Worm (Caenorhabditis elegans) whole organism, early embryonic: Measurements from ENCODE around the gene fard-1.

ENCODE experiments used
- B0310.2 ChIP-seq: sonication (generic microtip); optimal IDR thresholded peaks from 2 replicates; lab custom pipeline; 2016; ENCODE audit warnings: mild to moderate bottlenecking, missing genetic modification characterization, missing compliant biosample characterization
- F13C5.2 ChIP-seq: sonication (generic microtip); optimal IDR thresholded peaks from 2 replicates; lab custom pipeline; 2017; ENCODE audit warnings: mild to moderate bottlenecking, missing genetic modification characterization, inconsistent platforms, missing compliant biosample characterization
- aly-1 ChIP-seq: sonication (generic microtip); optimal IDR thresholded peaks from 2 replicates; lab custom pipeline; 2016; ENCODE audit warnings: missing genetic modification characterization, missing compliant biosample characterization
- ama-1 ChIP-seq: fragments of 150-350 bp; optimal IDR thresholded peaks from 2 replicates; lab custom pipeline; 2014
- ceh-13 ChIP-seq: fragments of 200-800 bp; sonication (Bioruptor generic); optimal IDR thresholded peaks from 2 replicates; lab custom pipeline; 2018; ENCODE audit warnings: mild to moderate bottlenecking, missing genetic modification characterization, missing compliant biosample characterization
- ceh-36 ChIP-seq: sonication (generic microtip); optimal IDR thresholded peaks from 2 replicates; lab custom pipeline; 2016; ENCODE audit warnings: missing genetic modification characterization, inconsistent platforms, missing compliant biosample characterization
- ets-7 ChIP-seq: sonication (generic microtip); optimal IDR thresholded peaks from 2 replicates; lab custom pipeline; 2016; ENCODE audit warnings: missing genotype, missing genetic modification characterization, missing compliant biosample characterization
- flt-1 ChIP-seq: fragments of 200-800 bp; sonication (Bioruptor generic); IDR thresholded peaks from 2 replicates; pipeline ENCODE4 v1.3.6; 2022; ENCODE audit warnings: missing genetic modification characterization, missing compliant biosample characterization
- hmbx-1 ChIP-seq: sonication (generic microtip); optimal IDR thresholded peaks from 2 replicates; lab custom pipeline; 2016; ENCODE audit warnings: mild to moderate bottlenecking, missing genetic modification characterization, missing compliant biosample characterization
- hmg-4 ChIP-seq: fragments of 200-800 bp; sonication (Bioruptor generic); optimal IDR thresholded peaks from 2 replicates; lab custom pipeline; 2018; ENCODE audit warnings: mild to moderate bottlenecking, missing genetic modification characterization, missing compliant biosample characterization
- hnd-1 ChIP-seq: sonication (generic microtip); optimal IDR thresholded peaks from 2 replicates; lab custom pipeline; 2016; ENCODE audit warnings: missing genetic modification characterization, missing compliant biosample characterization
- pes-1 ChIP-seq: fragments of 200-800 bp; sonication (Bioruptor generic); IDR thresholded peaks from 2 replicates; pipeline ENCODE4 v1.3.6; 2022; ENCODE audit warnings: missing genetic modification reagents, missing genetic modification characterization, missing compliant biosample characterization
- scrt-1 ChIP-seq: fragments of 200-800 bp; sonication (Bioruptor generic); IDR thresholded peaks from 2 replicates; pipeline ENCODE4 v1.3.6; 2022; ENCODE audit warnings: missing genetic modification characterization, missing compliant biosample characterization
- sea-1 ChIP-seq: fragments of 200-800 bp; sonication (Bioruptor generic); conservative IDR thresholded peaks from 2 replicates; pipeline ENCODE4 v1.3.6; 2022; ENCODE audit warnings: missing genetic modification characterization, missing compliant biosample characterization
- tbx-11 ChIP-seq: fragments of 200-800 bp; sonication (Bioruptor generic); IDR thresholded peaks from 2 replicates; pipeline ENCODE4 v1.3.6; 2022; ENCODE audit warnings: missing genetic modification characterization, missing compliant biosample characterization
- tbx-37 ChIP-seq: fragments of 200-800 bp; sonication (Bioruptor generic); conservative IDR thresholded peaks from 2 replicates; pipeline ENCODE4 v1.3.6; 2022; ENCODE audit warnings: missing genetic modification reagents, missing genetic modification characterization, missing compliant biosample characterization
- tra-4 ChIP-seq: sonication (generic microtip); optimal IDR thresholded peaks from 2 replicates; lab custom pipeline; 2017; ENCODE audit warnings: missing genetic modification characterization, missing compliant biosample characterization

The fard-1 gene

DNA sequence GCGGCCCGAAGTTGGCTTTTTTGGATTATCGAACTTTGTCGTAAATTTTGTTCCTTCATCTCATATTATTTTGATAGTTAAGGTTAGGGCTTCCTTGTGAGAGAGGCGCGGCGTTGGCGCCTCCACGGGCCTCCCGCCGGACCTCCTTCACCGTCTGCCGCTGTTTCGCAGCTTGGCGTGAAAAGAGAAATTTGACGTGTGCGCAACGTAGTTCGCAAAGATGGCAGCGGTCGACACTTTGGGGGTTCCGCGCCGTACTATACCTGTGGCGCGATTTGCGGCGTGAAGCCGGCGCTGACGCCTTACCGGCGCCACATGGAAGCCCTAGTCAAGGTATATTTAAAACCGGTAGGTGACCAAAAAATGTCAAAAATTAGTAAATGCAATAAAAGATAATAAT is 9.2 kb downstream of the fard-1 start:
- no peak for TF ChIP-seq pes-1 (GFP tag; lab: Robert Waterston, UW)
- TF ChIP-seq tra-4, result no peak
- no peak for TF ChIP-seq ama-1
- TF ChIP-seq tbx-11 (GFP tag; lab: Robert Waterston, UW), result no peak
- no peak for TF ChIP-seq F13C5.2 (tag; lab: Kevin White, UChicago)
- no peak for TF ChIP-seq tbx-37
- TF ChIP-seq hmg-4, result no peak
- TF ChIP-seq aly-1 (tag; lab: Kevin White, UChicago), result no peak
- no peak for TF ChIP-seq B0310.2 (tag; lab: Kevin White, UChicago)
- TF ChIP-seq hnd-1 (tag; lab: Kevin White, UChicago), result no peak
- TF ChIP-seq scrt-1, result no peak
- TF ChIP-seq ceh-36 (tag; lab: Kevin White, UChicago), result no peak

DNA sequence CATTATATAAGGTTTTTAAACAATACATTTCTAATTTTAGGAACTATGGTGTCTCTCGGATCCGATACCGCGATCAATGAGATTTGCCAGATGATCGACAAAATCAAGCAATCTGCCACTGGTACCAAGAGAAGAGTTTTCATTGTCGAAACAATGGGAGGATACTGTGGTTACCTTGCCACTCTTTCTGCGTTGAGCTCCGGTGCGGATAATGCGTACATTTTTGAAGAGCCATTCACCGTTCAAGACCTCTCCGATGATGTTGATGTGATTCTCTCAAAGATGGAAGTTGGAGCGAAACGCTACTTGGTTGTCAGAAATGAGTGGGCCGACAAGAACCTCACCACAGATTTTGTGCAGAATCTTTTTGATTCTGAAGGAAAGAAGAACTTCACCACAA is 10.4 kb downstream of the fard-1 start:
- TF ChIP-seq B0310.2 (tag; lab: Kevin White, UChicago) (no peak), tra-4 (no peak), hmbx-1 (tag; lab: Kevin White, UChicago) (no peak), hnd-1 (tag; lab: Kevin White, UChicago) (no peak)

DNA sequence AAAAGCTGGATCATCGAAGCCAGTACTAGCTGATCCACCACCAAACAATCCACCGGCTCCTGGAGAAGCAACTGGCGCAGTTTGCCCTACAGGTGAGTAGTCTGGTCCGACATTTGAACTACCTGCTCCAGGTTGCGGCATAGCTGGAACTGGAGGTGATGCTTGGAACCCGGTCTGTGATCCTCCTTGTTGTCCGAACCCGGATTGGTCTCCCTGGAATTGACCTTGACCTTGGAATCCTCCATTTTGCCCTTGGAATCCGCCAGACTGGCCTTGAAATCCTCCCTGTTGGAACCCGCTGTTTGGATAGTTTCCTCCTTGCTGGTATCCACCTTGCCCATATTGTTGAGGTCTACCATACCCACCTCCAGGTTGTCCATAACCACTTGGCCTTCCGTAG is 12.8 kb downstream of the fard-1 start:
- TF ChIP-seq tra-4, result no peak
- TF ChIP-seq hmbx-1 (tag; lab: Kevin White, UChicago), result no peak
- TF ChIP-seq tbx-37, result no peak
- TF ChIP-seq ama-1, result no peak
- no peak for TF ChIP-seq hmg-4
- TF ChIP-seq scrt-1, result no peak
- TF ChIP-seq pes-1 (GFP tag; lab: Robert Waterston, UW), result no peak
- TF ChIP-seq aly-1 (tag; lab: Kevin White, UChicago), result no peak
- TF ChIP-seq ets-7 (tag; lab: Kevin White, UChicago), result no peak
- TF ChIP-seq ceh-36 (tag; lab: Kevin White, UChicago), result no peak
- no peak for TF ChIP-seq flt-1 (GFP tag; lab: Robert Waterston, UW)
- no peak for TF ChIP-seq hnd-1 (tag; lab: Kevin White, UChicago)
- TF ChIP-seq tbx-11 (GFP tag; lab: Robert Waterston, UW), result no peak
- no peak for TF ChIP-seq sea-1 (GFP tag; lab: Robert Waterston, UW)

DNA sequence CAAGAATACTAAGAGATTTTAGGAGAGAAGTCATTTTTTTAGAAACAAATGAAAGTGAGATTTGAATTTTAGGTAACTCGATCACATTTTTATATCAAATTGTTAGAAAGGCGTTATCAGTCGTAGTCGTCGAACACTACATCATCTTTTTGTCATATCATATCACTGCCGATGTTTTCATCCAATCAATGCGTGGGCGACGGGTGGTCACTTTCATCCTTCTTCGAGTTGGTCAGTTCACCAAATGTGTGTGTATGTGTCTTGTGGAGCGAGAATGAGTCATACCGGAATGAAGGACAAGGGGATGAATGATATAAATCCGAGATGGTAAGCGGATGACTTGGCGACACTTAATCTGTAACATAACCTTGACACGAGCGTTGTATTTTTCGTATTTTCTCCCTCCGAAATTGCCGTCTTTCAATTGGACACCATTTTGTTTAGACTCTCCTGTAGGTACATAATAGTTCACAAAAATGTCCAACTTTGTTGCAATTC is 13.4 kb downstream of the fard-1 start, which contains the start of the genes Y41G9A.10 and Y41G9A.5:
Gene Y41G9A.10 (minus strand): TSS at position 51 of the 498 bp plus-strand sequence.
Gene Y41G9A.5 (plus strand): TSS at position 160 of the 498 bp plus-strand sequence.
- TF ChIP-seq F13C5.2 (tag; lab: Kevin White, UChicago) (no peak), ama-1 (no peak), B0310.2 (tag; lab: Kevin White, UChicago) (no peak), sea-1 (GFP tag; lab: Robert Waterston, UW) (no peak), tra-4 (no peak), ceh-13 (no peak), hnd-1 (tag; lab: Kevin White, UChicago) (no peak), hmbx-1 (tag; lab: Kevin White, UChicago) (no peak), scrt-1 (no peak), ets-7 (tag; lab: Kevin White, UChicago) (no peak), tbx-37 (no peak), ceh-36 (tag; lab: Kevin White, UChicago) (no peak), tbx-11 (GFP tag; lab: Robert Waterston, UW) (no peak)

DNA sequence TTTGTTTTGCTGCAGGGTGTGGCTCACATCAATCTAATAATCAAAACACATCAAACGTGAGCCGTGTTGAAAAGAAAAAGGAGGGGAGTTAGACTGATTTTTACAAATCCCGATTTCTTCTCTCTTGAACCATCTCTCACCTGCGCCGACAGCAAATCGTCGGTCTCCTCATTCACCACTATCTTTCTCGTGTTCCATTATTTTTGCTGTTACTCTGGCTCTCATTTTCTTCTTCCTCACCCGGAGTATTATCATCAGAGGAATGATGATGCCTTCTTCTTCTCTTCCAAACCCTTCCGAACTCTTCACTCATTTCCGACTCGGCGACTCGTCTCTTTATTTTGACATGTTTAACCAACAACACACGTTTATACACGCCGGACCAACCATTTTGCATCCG is 17.1 kb downstream of the fard-1 start:
- TF ChIP-seq sea-1 (GFP tag; lab: Robert Waterston, UW) (no peak), F13C5.2 (tag; lab: Kevin White, UChicago) (no peak), hmbx-1 (tag; lab: Kevin White, UChicago) (no peak), B0310.2 (tag; lab: Kevin White, UChicago) (no peak), flt-1 (GFP tag; lab: Robert Waterston, UW) (no peak), hnd-1 (tag; lab: Kevin White, UChicago) (no peak), tbx-37 (no peak), aly-1 (tag; lab: Kevin White, UChicago) (no peak), hmg-4 (no peak), tbx-11 (GFP tag; lab: Robert Waterston, UW) (no peak), ceh-13 (no peak), ceh-36 (tag; lab: Kevin White, UChicago) (no peak), pes-1 (GFP tag; lab: Robert Waterston, UW) (no peak), tra-4 (no peak), ama-1 (no peak), scrt-1 (no peak), ets-7 (tag; lab: Kevin White, UChicago) (no peak)

DNA sequence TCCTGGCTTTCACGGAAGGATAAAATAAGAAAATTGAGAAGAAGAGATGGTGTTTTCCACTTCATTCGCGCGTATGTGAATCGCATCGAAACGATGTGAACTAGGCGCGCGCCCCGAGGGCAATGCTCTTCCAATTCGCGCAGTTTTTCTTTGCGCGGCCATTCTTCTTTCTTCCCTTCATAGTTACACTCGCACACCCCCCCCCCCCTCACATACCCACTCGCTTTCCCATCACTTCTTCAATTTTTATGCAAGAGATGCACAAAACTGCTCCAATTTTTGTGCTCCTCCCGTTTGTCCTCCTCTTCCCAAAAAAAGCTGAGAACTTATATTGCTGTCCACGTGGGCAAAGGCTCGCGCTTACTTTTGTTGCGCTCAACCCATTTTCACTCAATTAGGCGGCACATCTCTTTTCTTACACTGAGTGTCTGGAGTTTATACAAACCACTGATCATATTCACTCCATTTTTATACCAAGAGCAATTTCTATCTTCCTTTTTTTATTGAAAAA is 20.4 kb downstream of the fard-1 start:
- TF ChIP-seq F13C5.2 (tag; lab: Kevin White, UChicago) (no peak), ama-1 (no peak), ceh-13 (no peak), sea-1 (GFP tag; lab: Robert Waterston, UW) (no peak), scrt-1 (no peak), hmbx-1 (tag; lab: Kevin White, UChicago) (no peak), hmg-4 (no peak)

DNA sequence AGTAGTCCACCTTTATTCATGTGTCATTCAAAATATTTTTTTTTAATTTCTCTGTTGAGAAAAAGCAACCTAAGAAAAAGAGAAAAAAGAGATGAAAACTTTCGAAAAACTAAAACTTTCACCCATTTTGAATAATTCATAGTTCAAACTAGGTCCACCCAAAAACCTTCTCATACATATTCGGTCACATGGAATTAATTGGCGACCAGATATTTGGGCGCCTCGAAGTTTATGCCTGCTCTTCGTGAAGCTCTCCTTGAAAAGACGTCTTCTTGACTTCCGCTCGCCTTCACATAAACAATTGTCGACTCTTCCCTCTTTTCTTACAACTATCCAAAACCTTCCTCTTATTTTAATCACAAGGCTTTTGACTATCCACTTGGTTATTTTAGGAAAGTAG is 22.5 kb downstream of the fard-1 start:
- TF ChIP-seq F13C5.2 (tag; lab: Kevin White, UChicago) (no peak), ets-7 (tag; lab: Kevin White, UChicago) (no peak), sea-1 (GFP tag; lab: Robert Waterston, UW) (no peak)

DNA sequence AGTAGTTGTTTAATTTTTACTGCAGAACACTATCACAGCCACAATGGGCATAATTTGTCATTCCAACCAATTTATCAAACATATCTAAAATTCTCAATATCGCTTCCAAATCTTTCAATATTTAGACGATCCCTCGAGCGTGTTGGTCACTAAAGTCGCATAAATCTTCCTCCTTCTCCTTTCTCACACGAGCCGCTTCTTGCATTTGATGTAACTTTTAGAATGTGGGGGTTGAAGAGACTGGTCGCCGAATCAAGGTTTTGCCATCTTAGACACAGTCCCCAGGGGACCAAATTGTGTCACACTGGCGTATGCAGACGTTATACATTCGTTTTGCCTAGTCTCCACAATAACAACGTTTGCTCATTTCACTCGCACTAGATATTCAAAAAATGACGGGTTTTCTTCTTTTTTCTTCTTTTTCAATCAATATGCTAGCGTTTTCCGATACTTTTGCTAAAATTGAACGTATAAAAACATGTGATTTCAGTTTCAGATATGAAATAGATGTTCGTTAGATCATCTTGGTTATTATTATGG is 24.4 kb downstream of the fard-1 start, which contains the start of gene gbb-1:
Gene gbb-1 (plus strand): TSS at position 490 of the 540 bp plus-strand sequence.
- TF ChIP-seq B0310.2 (tag; lab: Kevin White, UChicago), result no peak
- no peak for TF ChIP-seq scrt-1
- TF ChIP-seq sea-1 (GFP tag; lab: Robert Waterston, UW), result no peak
- no peak for TF ChIP-seq tbx-37
- TF ChIP-seq ama-1, result no peak
